Worm (Caenorhabditis elegans) whole organism, L1 larva: ENCODE results near the gene ZK721.3.

Experiments used
- blmp-1 ChIP-seq: fragments of 150-350 bp; optimal IDR thresholded peaks from 2 replicates; lab custom pipeline; 2014; ENCODE audit warnings: missing biosample characterization, missing genetic modification characterization
- elt-3 ChIP-seq, 6 experiments: fragments of 150-350 bp in 1 of 6; sonication (generic microtip); optimal IDR thresholded peaks; 2 replicates each; lab custom pipeline; 2017 to 2018; ENCODE audit warnings: missing biosample characterization in 6 of 6, missing genetic modification characterization in 6 of 6, inconsistent platforms in 1 of 6
- fkh-10 ChIP-seq: sonication (generic microtip); optimal IDR thresholded peaks from 2 replicates; lab custom pipeline; 2017; ENCODE audit warnings: missing biosample characterization, missing genetic modification reagents, missing genetic modification characterization
- fos-1 ChIP-seq: fragments of 150-350 bp; optimal IDR thresholded peaks from 2 replicates; lab custom pipeline; 2014; ENCODE audit warnings: missing biosample characterization, missing genetic modification characterization
- lin-35 ChIP-seq, 2 experiments: fragments of 150-350 bp; optimal IDR thresholded peaks; 2 replicates each; lab custom pipeline; 2014; ENCODE audit warnings: missing biosample characterization in 2 of 2, missing genetic modification characterization in 2 of 2, missing genetic modification reagents in 2 of 2
- pag-3 ChIP-seq: sonication (generic microtip); optimal IDR thresholded peaks from 2 replicates; lab custom pipeline; 2017; ENCODE audit warnings: missing genetic modification characterization, mild to moderate bottlenecking, missing compliant biosample characterization, antibody characterized with exemption, borderline replicate concordance; ENCODE audit not compliant: insufficient read depth
- snpc-4 ChIP-seq: fragments of 150-350 bp; optimal IDR thresholded peaks from 2 replicates; lab custom pipeline; 2014; ENCODE audit warnings: missing biosample characterization, missing genetic modification characterization
- sox-4 ChIP-seq: sonication (generic microtip); optimal IDR thresholded peaks from 2 replicates; lab custom pipeline; 2016; ENCODE audit warnings: missing genetic modification characterization, missing compliant biosample characterization
- unc-30 ChIP-seq: sonication (generic microtip); optimal IDR thresholded peaks from 2 replicates; lab custom pipeline; 2017; ENCODE audit warnings: missing biosample characterization, missing genetic modification characterization
- zag-1 ChIP-seq: fragments of 150-350 bp; optimal IDR thresholded peaks from 2 replicates; lab custom pipeline; 2014; ENCODE audit warnings: missing biosample characterization, missing genetic modification characterization

- no peak for TF ChIP-seq fos-1 (tag; lab: Kevin White, UChicago)
- TF ChIP-seq fkh-10 (GFP tag; lab: Kevin White, UChicago) = no peak
- TF ChIP-seq elt-3 (tag; optimal IDR thresholded peaks at IDR 0.05; lab: Kevin White, UChicago) = no peak
- no peak for TF ChIP-seq unc-30
- TF ChIP-seq zag-1 = no peak
- TF ChIP-seq lin-35 (GFP tag; optimal IDR thresholded peaks at IDR 0.05; lab: Kevin White, UChicago) = no peak
- no peak for TF ChIP-seq blmp-1 (tag; lab: Kevin White, UChicago)
- TF ChIP-seq pag-3 (tag; lab: Kevin White, UChicago) = no peak
- no peak for TF ChIP-seq sox-4 (tag; lab: Kevin White, UChicago)
- TF ChIP-seq snpc-4 (tag; lab: Kevin White, UChicago) = no peak
Observed at ce11 chrX:8750660-8751059, 33.7 kb upstream of the ZK721.3 start, which contains the start of gene asns-2.
